Fruit fly (Drosophila melanogaster): ENCODE data around the gene betaNACtes1.

Gene betaNACtes1

DNA sequence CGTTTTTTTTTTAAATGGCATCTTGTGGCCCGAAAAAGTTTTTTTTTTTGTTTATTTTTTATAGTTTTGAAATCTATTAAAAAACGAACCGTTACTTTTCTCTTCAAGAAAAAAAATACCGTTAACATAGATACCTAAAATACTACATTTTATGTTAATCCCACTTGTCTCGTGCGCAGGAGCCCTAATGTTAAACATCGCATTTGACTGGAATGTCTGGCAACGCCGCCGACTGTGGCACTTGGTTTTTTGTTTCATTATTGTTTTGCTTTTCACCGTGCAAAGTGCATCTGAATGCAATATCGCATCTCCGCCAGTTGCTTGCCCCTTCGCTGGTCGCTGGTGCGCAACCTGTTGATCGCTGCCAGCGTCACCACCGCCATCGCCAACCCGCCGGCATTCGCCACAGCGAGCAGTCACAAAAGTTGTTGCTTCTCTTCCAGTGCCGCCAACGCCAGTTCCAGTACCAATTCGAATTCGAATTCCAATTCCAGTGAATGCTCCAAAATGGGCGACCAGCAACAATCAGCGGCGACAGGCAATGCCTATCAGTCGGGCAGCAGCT lies 27.6 kb upstream of the betaNACtes1 start, which contains the start of gene CG11590 (continued):
- TF ChIP-seq unc-4 (GFP tag; IDR thresholded peaks at IDR 0.05; ENCODE audit: partially characterized antibody) (peak; percentile 28; the same call in 1 of the 2 replicates), CG12299 (tag; optimal IDR thresholded peaks at IDR 0.05) (no peak)

DNA sequence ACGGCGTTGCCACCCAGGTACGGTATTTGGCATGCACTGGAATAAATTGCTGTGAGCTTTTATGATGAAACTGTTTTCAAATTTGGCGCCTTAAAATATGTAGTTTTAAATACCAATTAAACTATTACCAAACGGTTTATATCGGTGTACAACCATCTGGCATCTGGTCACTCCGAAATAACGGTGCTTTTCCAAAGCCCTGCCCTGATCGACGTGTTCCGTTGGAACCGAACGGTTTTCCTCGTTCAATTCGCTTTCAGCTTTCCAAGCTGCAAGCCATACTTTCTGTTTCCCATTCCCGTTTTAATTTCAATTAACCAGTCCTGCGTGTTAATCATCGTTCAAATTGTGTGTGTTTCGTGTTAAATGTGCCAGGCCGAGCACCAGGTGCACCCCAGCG lies 20.6 kb upstream of the betaNACtes1 start, which contains the start of gene yl:
Gene yl, plus strand, starts transcription at position 202 of the 400 bp plus-strand sequence.
- TF ChIP-seq tna (GFP tag; IDR thresholded peaks at IDR 0.05; ENCODE audit: partially characterized antibody) (no peak), Myb (GFP tag; optimal IDR thresholded peaks at IDR 0.05) (peak; percentile 8), gfzf (GFP tag; optimal IDR thresholded peaks at IDR 0.05) (peak; percentile 15), CG4730 (GFP tag; IDR thresholded peaks at IDR 0.05) (no peak), fru (optimal IDR thresholded peaks at IDR 0.05) (no peak), jigr1 (GFP tag; IDR thresholded peaks at IDR 0.05) (no peak), CG11247 (GFP tag; IDR thresholded peaks at IDR 0.05) (no peak), CG2202 (tag; optimal IDR thresholded peaks at IDR 0.05) (no peak), chinmo (GFP tag; IDR thresholded peaks at IDR 0.05; ENCODE audit: partially characterized antibody) (no peak)

DNA sequence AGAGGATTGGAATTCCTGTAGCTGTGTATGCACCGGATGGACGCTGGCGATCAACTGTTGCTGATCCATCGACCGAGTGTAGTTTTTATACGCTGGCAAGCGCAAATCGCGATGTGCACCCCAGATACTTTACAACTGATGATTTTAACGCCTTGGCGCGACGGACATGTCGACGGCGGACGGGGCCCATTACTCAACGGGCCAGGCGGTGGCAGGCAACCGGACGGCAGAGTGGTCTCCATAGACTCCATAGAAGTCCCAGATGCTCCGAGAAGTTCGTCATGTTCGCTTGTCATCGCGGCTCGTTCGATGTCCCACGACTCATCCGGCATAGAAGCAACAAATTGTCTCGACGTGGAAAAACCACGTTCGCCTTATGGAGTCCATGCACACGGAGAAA lies 19.5 kb upstream of the betaNACtes1 start, which contains the start of gene CG13403:
Gene CG13403, minus strand, starts transcription at position 101 of the 400 bp plus-strand sequence.
- TF ChIP-seq Dfd (GFP tag; optimal IDR thresholded peaks at IDR 0.05) (no peak), zen2 (GFP tag; IDR thresholded peaks at IDR 0.05; ENCODE audit: partially characterized antibody) (no peak), dmrt11E (tag; optimal IDR thresholded peaks at IDR 0.05) (no peak), twi (tag; optimal IDR thresholded peaks at IDR 0.05) (no peak), br (optimal IDR thresholded peaks at IDR 0.05) (no peak), CG32532 (GFP tag; IDR thresholded peaks at IDR 0.05) (no peak), ab (GFP tag; optimal IDR thresholded peaks at IDR 0.05) (no peak), ATbp (GFP tag; optimal IDR thresholded peaks at IDR 0.05) (no peak), CG10959 (GFP tag; IDR thresholded peaks at IDR 0.05) (no peak), stc (GFP tag; IDR thresholded peaks at IDR 0.05) (no peak), fru (optimal IDR thresholded peaks at IDR 0.05) (no peak), CG8089 (GFP tag; optimal IDR thresholded peaks at IDR 0.05) (no peak), CG34224 (GFP tag; IDR thresholded peaks at IDR 0.05; ENCODE audit: partially characterized antibody) (no peak), CG11398 (GFP tag; optimal IDR thresholded peaks at IDR 0.05) (no peak), fd96Cb (tag; optimal IDR thresholded peaks at IDR 0.05) (no peak), Doc3 (GFP tag; IDR thresholded peaks at IDR 0.05; ENCODE audit: partially characterized antibody) (no peak)

DNA sequence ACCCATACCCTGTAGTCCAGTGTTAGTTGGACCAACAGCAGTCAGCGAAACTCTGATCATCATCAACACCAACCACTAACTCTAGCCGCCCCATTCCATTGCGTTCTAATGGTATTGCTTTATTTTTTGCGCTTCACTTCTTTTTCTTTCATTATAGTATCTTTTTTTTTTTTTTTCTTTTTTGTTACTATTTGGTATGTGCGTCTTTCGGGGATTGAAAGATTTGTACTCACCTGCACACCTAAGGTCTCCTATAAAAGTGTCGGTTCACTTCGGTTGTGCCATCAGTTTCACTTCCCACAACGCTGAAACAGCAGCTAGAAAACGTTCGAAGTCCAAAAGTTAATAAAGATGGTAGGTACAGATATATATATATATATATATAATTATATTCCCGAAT lies 16.8 kb upstream of the betaNACtes1 start, which contains the start of gene CG11585:
Gene CG11585, plus strand, starts transcription at position 301 of the 400 bp plus-strand sequence.
- no peak for TF ChIP-seq Ets97D (GFP tag; optimal IDR thresholded peaks at IDR 0.05)

DNA sequence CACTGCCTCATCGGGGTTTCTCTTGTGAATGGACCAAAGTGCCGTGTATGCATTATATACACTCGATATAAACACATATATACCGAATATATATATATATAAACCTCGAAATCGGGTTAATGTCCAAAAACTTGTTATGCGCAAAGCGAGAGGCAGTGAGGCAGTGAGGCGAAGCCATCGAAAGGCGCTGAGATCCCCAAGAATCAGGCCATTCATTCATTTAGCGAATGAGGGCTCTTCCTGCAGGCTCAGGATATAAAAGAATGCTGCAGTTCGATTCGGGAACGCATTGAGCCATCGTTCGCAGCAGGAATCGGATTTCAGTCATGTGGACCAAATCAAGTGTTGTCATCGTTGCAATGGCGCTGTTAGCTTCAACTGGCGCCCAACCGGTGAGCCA lies 14.5 kb upstream of the betaNACtes1 start, which contains the start of gene CG12481:
Gene CG12481, plus strand, starts transcription at position 301 of the 400 bp plus-strand sequence.
- TF ChIP-seq eve (GFP tag; optimal IDR thresholded peaks at IDR 0.05), result no peak
- no peak for TF ChIP-seq lab (GFP tag; optimal IDR thresholded peaks at IDR 0.05)
- TF ChIP-seq sens-2 (GFP tag; IDR thresholded peaks at IDR 0.05), result no peak
- no peak for TF ChIP-seq sna (GFP tag; IDR thresholded peaks at IDR 0.05; ENCODE audit: partially characterized antibody)
- TF ChIP-seq CG43689 (GFP tag; IDR thresholded peaks at IDR 0.05), result no peak
- no peak for TF ChIP-seq sr (GFP tag; IDR thresholded peaks at IDR 0.05)
- no peak for TF ChIP-seq CG6272 (GFP tag; IDR thresholded peaks at IDR 0.05)
- TF ChIP-seq CG15269 (tag; optimal IDR thresholded peaks at IDR 0.05), result no peak

Measured in whole organism, embryonic.